Worm (Caenorhabditis elegans): ENCODE results near the gene clec-239.

clec-239 gene

ce11 chrV:16972134-16972533 is 15.8 kb downstream of the clec-239 start, which contains the start of gene srh-119:
srh-119 (plus strand) TSS chrV:16972434.
- no peak for TF ChIP-seq C34B4.2 (tag; optimal IDR thresholded peaks at IDR 0.05)
- no peak for TF ChIP-seq jun-1 (tag; optimal IDR thresholded peaks at IDR 0.05)
- no peak for TF ChIP-seq nhr-84 (tag; optimal IDR thresholded peaks at IDR 0.05)
- TF ChIP-seq nhr-77 (tag; optimal IDR thresholded peaks at IDR 0.05): no peak
- TF ChIP-seq tbx-2 (tag; optimal IDR thresholded peaks at IDR 0.05): no peak
- no peak for TF ChIP-seq snpc-4 (tag; optimal IDR thresholded peaks at IDR 0.05)
- no peak for TF ChIP-seq skn-1 (tag; optimal IDR thresholded peaks at IDR 0.05)
- TF ChIP-seq nhr-85 (tag): no peak
- no peak for TF ChIP-seq unc-30 (tag; optimal IDR thresholded peaks at IDR 0.05)
- TF ChIP-seq swsn-7 (tag; optimal IDR thresholded peaks at IDR 0.05): no peak
- no peak for TF ChIP-seq nhr-71 (tag; optimal IDR thresholded peaks at IDR 0.05)
- no peak for TF ChIP-seq nhr-19 (GFP tag; conservative IDR thresholded peaks at IDR 0.05)
- no peak for TF ChIP-seq mep-1 (tag; optimal IDR thresholded peaks at IDR 0.05)
- TF ChIP-seq hlh-4 (tag; optimal IDR thresholded peaks at IDR 0.05): no peak
- TF ChIP-seq lin-35 (GFP tag; optimal IDR thresholded peaks at IDR 0.05): no peak
- TF ChIP-seq ceh-90 (tag; optimal IDR thresholded peaks at IDR 0.05): no peak
- TF ChIP-seq mab-9 (GFP tag; IDR thresholded peaks at IDR 0.05): no peak

- TF ChIP-seq sup-37 (GFP tag; optimal IDR thresholded peaks at IDR 0.05) (no peak), nhr-12 (tag; optimal IDR thresholded peaks at IDR 0.05) (no peak), F16B12.6 (tag; optimal IDR thresholded peaks at IDR 0.05) (no peak), irx-1 (tag; optimal IDR thresholded peaks at IDR 0.05) (no peak), blmp-1 (tag; optimal IDR thresholded peaks at IDR 0.05) (no peak), skn-1 (tag; optimal IDR thresholded peaks at IDR 0.05) (no peak), snpc-4 (tag; optimal IDR thresholded peaks at IDR 0.05) (no peak), elt-2 (tag; optimal IDR thresholded peaks at IDR 0.05) (no peak), sox-4 (tag; optimal IDR thresholded peaks at IDR 0.05) (no peak), ets-5 (GFP tag; IDR thresholded peaks at IDR 0.05) (no peak), unc-30 (tag; optimal IDR thresholded peaks at IDR 0.05) (no peak), dsc-1 (tag; optimal IDR thresholded peaks at IDR 0.05) (no peak), nhr-19 (GFP tag; conservative IDR thresholded peaks at IDR 0.05) (no peak), nhr-28 (tag; optimal IDR thresholded peaks at IDR 0.05) (no peak), ceh-63 (GFP tag; optimal IDR thresholded peaks at IDR 0.05) (no peak), ceh-8 (GFP tag; optimal IDR thresholded peaks at IDR 0.05) (no peak), hlh-17 (GFP tag; optimal IDR thresholded peaks at IDR 0.05; ENCODE audit: borderline replicate concordance) (no peak)
Measured at ce11 chrV:16973338-16973737, 17.0 kb downstream of the clec-239 start.

- TF ChIP-seq nhr-20 (tag; optimal IDR thresholded peaks at IDR 0.05) (no peak), nhr-237 (tag; optimal IDR thresholded peaks at IDR 0.05) (no peak), fos-1 (tag; optimal IDR thresholded peaks at IDR 0.05) (no peak), ceh-63 (GFP tag; optimal IDR thresholded peaks at IDR 0.05) (no peak), nhr-76 (tag; optimal IDR thresholded peaks at IDR 0.05) (no peak), nhr-19 (GFP tag; conservative IDR thresholded peaks at IDR 0.05) (no peak), grh-1 (GFP tag; IDR thresholded peaks at IDR 0.05) (no peak), rnt-1 (tag; optimal IDR thresholded peaks at IDR 0.05) (no peak), unc-30 (tag; optimal IDR thresholded peaks at IDR 0.05) (no peak), ces-1 (GFP tag; optimal IDR thresholded peaks at IDR 0.05) (no peak), zip-4 (GFP tag; optimal IDR thresholded peaks at IDR 0.05) (no peak), nhr-85 (tag) (no peak)
Measured at ce11 chrV:16974919-16975318, 18.6 kb downstream of the clec-239 start, which contains the start of gene srx-54. srx-54 (plus strand) TSS chrV:16975219.

- TF ChIP-seq lsy-2 (tag; optimal IDR thresholded peaks at IDR 0.05) (no peak), pag-3 (tag; optimal IDR thresholded peaks at IDR 0.05; ENCODE audit: borderline replicate concordance, insufficient read depth) (no peak), lin-15B (tag; optimal IDR thresholded peaks at IDR 0.05) (no peak), nhr-71 (tag; optimal IDR thresholded peaks at IDR 0.05) (no peak), ceh-88 (GFP tag; IDR thresholded peaks at IDR 0.05) (no peak), isw-1 (GFP tag; IDR thresholded peaks at IDR 0.05) (no peak), dsc-1 (tag; optimal IDR thresholded peaks at IDR 0.05) (no peak), fkh-8 (tag; optimal IDR thresholded peaks at IDR 0.05) (no peak), nhr-12 (tag; optimal IDR thresholded peaks at IDR 0.05) (no peak), ama-1 (optimal IDR thresholded peaks at IDR 0.05) (no peak), aly-2 (tag; optimal IDR thresholded peaks at IDR 0.05) (no peak), vab-15 (tag; optimal IDR thresholded peaks at IDR 0.05) (no peak), swsn-7 (tag; optimal IDR thresholded peaks at IDR 0.05) (no peak), nhr-19 (GFP tag; conservative IDR thresholded peaks at IDR 0.05) (no peak), ceh-90 (tag; optimal IDR thresholded peaks at IDR 0.05) (no peak), alr-1 (tag; optimal IDR thresholded peaks at IDR 0.05; ENCODE audit: borderline replicate concordance) (no peak), nhr-85 (tag) (no peak), nhr-28 (tag; optimal IDR thresholded peaks at IDR 0.05) (no peak)
Measured at ce11 chrV:16980368-16980767, 24.0 kb downstream of the clec-239 start, which contains the start of gene srz-54. srz-54 (plus strand) TSS chrV:16980668.
